Fruit fly (Drosophila melanogaster) Kc167 (cell line): ENCODE data around the gene CG10969.

ENCODE experiments used
- Myc ChIP-seq: fragments of >200 bp; optimal IDR thresholded peaks from 2 replicates; lab custom pipeline; 2017; ENCODE audit warnings: missing external identifiers
- Sin3A ChIP-seq: fragments of >200 bp; optimal IDR thresholded peaks from 2 replicates; lab custom pipeline; 2018; ENCODE audit warnings: missing external identifiers
- h ChIP-seq: fragments of >200 bp; optimal IDR thresholded peaks from 3 replicates; lab custom pipeline; 2018; ENCODE audit warnings: missing external identifiers
- insv ChIP-seq: fragments of >200 bp; optimal IDR thresholded peaks from 3 replicates; lab custom pipeline; 2018; ENCODE audit warnings: missing external identifiers
- psq ChIP-seq: fragments of >200 bp; optimal IDR thresholded peaks from 2 replicates; lab custom pipeline; 2017; ENCODE audit warnings: missing external identifiers
- ttk ChIP-seq: sonication (Bioruptor generic); optimal IDR thresholded peaks from 2 replicates; lab custom pipeline; 2017; ENCODE audit warnings: missing external identifiers

CG10969 gene

dm6 chr3L:12803159-12804034 is 22.5 kb upstream of the CG10969 start:
- TF ChIP-seq ttk (lab: Kevin White, UChicago) (no peak), insv (lab: Kevin White, UChicago) (no peak), psq (lab: Kevin White, UChicago) (no peak), h (lab: Kevin White, UChicago) (no peak)

dm6 chr3L:12802443-12802865 is 21.6 kb upstream of the CG10969 start:
- TF ChIP-seq psq (lab: Kevin White, UChicago) (no peak), Myc (lab: Kevin White, UChicago) (no peak), ttk (lab: Kevin White, UChicago) (no peak), Sin3A (lab: Kevin White, UChicago) (no peak)

- TF ChIP-seq psq (lab: Kevin White, UChicago), result no peak
- no peak for TF ChIP-seq h (lab: Kevin White, UChicago)
- TF ChIP-seq insv (lab: Kevin White, UChicago), result no peak
- TF ChIP-seq ttk (lab: Kevin White, UChicago), result no peak
- TF ChIP-seq Sin3A (lab: Kevin White, UChicago), result no peak
- TF ChIP-seq Myc (lab: Kevin White, UChicago), result no peak
Observed at dm6 chr3L:12800167-12800566, 19.3 kb upstream of the CG10969 start.

dm6 chr3L:12799431-12800147 is 18.7 kb upstream of the CG10969 start:
- TF ChIP-seq psq (lab: Kevin White, UChicago) (no peak), Sin3A (lab: Kevin White, UChicago) (no peak), ttk (lab: Kevin White, UChicago) (no peak), h (lab: Kevin White, UChicago) (no peak), insv (lab: Kevin White, UChicago) (no peak), Myc (lab: Kevin White, UChicago) (no peak)

dm6 chr3L:12798795-12799311 is 18.0 kb upstream of the CG10969 start:
- TF ChIP-seq Sin3A (lab: Kevin White, UChicago), result no peak
- TF ChIP-seq insv (lab: Kevin White, UChicago), result no peak
- no peak for TF ChIP-seq h (lab: Kevin White, UChicago)
- no peak for TF ChIP-seq psq (lab: Kevin White, UChicago)
- no peak for TF ChIP-seq Myc (lab: Kevin White, UChicago)
- TF ChIP-seq ttk (lab: Kevin White, UChicago), result no peak

dm6 chr3L:12796077-12796641 is 15.3 kb upstream of the CG10969 start:
- TF ChIP-seq h (lab: Kevin White, UChicago), result no peak

- TF ChIP-seq psq (lab: Kevin White, UChicago), result no peak
- TF ChIP-seq Myc (lab: Kevin White, UChicago), result no peak
- TF ChIP-seq Sin3A (lab: Kevin White, UChicago), result no peak
- TF ChIP-seq insv (lab: Kevin White, UChicago), result no peak
- TF ChIP-seq ttk (lab: Kevin White, UChicago), result no peak
- no peak for TF ChIP-seq h (lab: Kevin White, UChicago)
Observed at dm6 chr3L:12794532-12794931, 13.6 kb upstream of the CG10969 start.

- TF ChIP-seq Myc (lab: Kevin White, UChicago), result no peak
- TF ChIP-seq insv (lab: Kevin White, UChicago), result no peak
- no peak for TF ChIP-seq ttk (lab: Kevin White, UChicago)
Observed at dm6 chr3L:12792933-12793448, 12.1 kb upstream of the CG10969 start.

dm6 chr3L:12791679-12792229 is 10.9 kb upstream of the CG10969 start:
- TF ChIP-seq Myc (lab: Kevin White, UChicago) (no peak), ttk (lab: Kevin White, UChicago) (no peak), psq (lab: Kevin White, UChicago) (no peak), insv (lab: Kevin White, UChicago) (no peak)

- TF ChIP-seq insv (lab: Kevin White, UChicago), result no peak
- TF ChIP-seq Sin3A (lab: Kevin White, UChicago), result no peak
- no peak for TF ChIP-seq Myc (lab: Kevin White, UChicago)
- TF ChIP-seq h (lab: Kevin White, UChicago), result no peak
- no peak for TF ChIP-seq psq (lab: Kevin White, UChicago)
- no peak for TF ChIP-seq ttk (lab: Kevin White, UChicago)
Observed at dm6 chr3L:12790783-12791678, 10.1 kb upstream of the CG10969 start.
